Worm (Caenorhabditis elegans): ENCODE measurements around the gene clec-122.

The clec-122 gene

ce11 chrII:3113289-3113688 lies 7.4 kb downstream of the clec-122 start:
- TF ChIP-seq nhr-28 (tag; optimal IDR thresholded peaks at IDR 0.05) (no peak), D1046.2 (GFP tag; IDR thresholded peaks at IDR 0.05) (no peak), unc-130 (GFP tag; optimal IDR thresholded peaks at IDR 0.05) (no peak), spr-3 (GFP tag; optimal IDR thresholded peaks at IDR 0.05) (no peak), spr-1 (tag; optimal IDR thresholded peaks at IDR 0.05) (no peak), set-16 (GFP tag; IDR thresholded peaks at IDR 0.05) (peak; percentile 88), snpc-4 (tag; optimal IDR thresholded peaks at IDR 0.05) (peak; percentile 53), ama-1 (optimal IDR thresholded peaks at IDR 0.05) (no peak), aly-2 (tag; optimal IDR thresholded peaks at IDR 0.05) (no peak), pha-4 (GFP tag; IDR thresholded peaks at IDR 0.05) (peak; percentile 22; the same call in 1 of the 2 replicates), pha-4 (tag; optimal IDR thresholded peaks at IDR 0.05) (no peak), skn-1 (tag; optimal IDR thresholded peaks at IDR 0.05) (no peak)

- TF ChIP-seq Y5F2A.4 (GFP tag; optimal IDR thresholded peaks at IDR 0.05): no peak
- TF ChIP-seq fos-1 (tag; optimal IDR thresholded peaks at IDR 0.05): no peak
- TF ChIP-seq dmd-8 (GFP tag; IDR thresholded peaks at IDR 0.05): no peak
- TF ChIP-seq nhr-25 (tag; optimal IDR thresholded peaks at IDR 0.05; ENCODE audit: borderline replicate concordance, insufficient read depth): no peak
- no peak for TF ChIP-seq mep-1 (tag; optimal IDR thresholded peaks at IDR 0.05)
- no peak for TF ChIP-seq sdz-12 (GFP tag; optimal IDR thresholded peaks at IDR 0.05)
- TF ChIP-seq jun-1 (tag; optimal IDR thresholded peaks at IDR 0.05): no peak
- TF ChIP-seq daf-8 (GFP tag; IDR thresholded peaks at IDR 0.05): no peak
- TF ChIP-seq dmd-6 (GFP tag; IDR thresholded peaks at IDR 0.05): no peak
- TF ChIP-seq pha-4 (GFP tag; IDR thresholded peaks at IDR 0.05): no peak
- no peak for TF ChIP-seq pha-4 (tag; optimal IDR thresholded peaks at IDR 0.05)
- no peak for TF ChIP-seq ZK337.2 (GFP tag; IDR thresholded peaks at IDR 0.05)
- no peak for TF ChIP-seq rbr-2 (tag; optimal IDR thresholded peaks at IDR 0.05)
Observed at ce11 chrII:3113934-3114333, 8.1 kb downstream of the clec-122 start, which contains the start of gene clec-123. Gene clec-123 (plus strand): TSS chrII:3114234.

ce11 chrII:3117471-3117870 lies 11.6 kb downstream of the clec-122 start, which contains the start of gene T10D4.7:
Gene T10D4.7 (plus strand): TSS chrII:3117771.
- TF ChIP-seq nhr-102 (tag; optimal IDR thresholded peaks at IDR 0.05) (no peak), T26A8.4 (GFP tag; IDR thresholded peaks at IDR 0.05) (no peak), egl-27 (tag; optimal IDR thresholded peaks at IDR 0.05) (no peak), nhr-237 (tag; optimal IDR thresholded peaks at IDR 0.05) (no peak), ceh-20 (GFP tag; IDR thresholded peaks at IDR 0.05) (no peak), daf-16 (GFP tag; optimal IDR thresholded peaks at IDR 0.05) (no peak), daf-16 (tag; optimal IDR thresholded peaks at IDR 0.05) (no peak), pqm-1 (tag; optimal IDR thresholded peaks at IDR 0.05) (no peak), daf-12 (tag; optimal IDR thresholded peaks at IDR 0.05) (no peak), gei-8 (GFP tag; optimal IDR thresholded peaks at IDR 0.05) (no peak), lin-29 (GFP tag; IDR thresholded peaks at IDR 0.05) (no peak), dmd-8 (GFP tag; IDR thresholded peaks at IDR 0.05) (no peak), tag-97 (GFP tag; IDR thresholded peaks at IDR 0.05) (no peak), ces-1 (GFP tag; optimal IDR thresholded peaks at IDR 0.05) (no peak), ZK337.2 (GFP tag; IDR thresholded peaks at IDR 0.05) (no peak)

- TF ChIP-seq mep-1 (tag; optimal IDR thresholded peaks at IDR 0.05) (no peak), unc-130 (GFP tag; optimal IDR thresholded peaks at IDR 0.05) (no peak), rbr-2 (tag; optimal IDR thresholded peaks at IDR 0.05) (no peak), zfp-3 (GFP tag; conservative IDR thresholded peaks at IDR 0.05) (no peak), lin-29 (GFP tag; IDR thresholded peaks at IDR 0.05) (no peak), attf-4 (tag; optimal IDR thresholded peaks at IDR 0.05) (no peak), dve-1 (tag; optimal IDR thresholded peaks at IDR 0.05; ENCODE audit: insufficient read depth) (no peak), mes-2 (tag; optimal IDR thresholded peaks at IDR 0.05; ENCODE audit: poor library complexity, severe bottlenecking) (peak; percentile 47), nhr-48 (tag; optimal IDR thresholded peaks at IDR 0.05) (no peak), arid-1 (GFP tag; conservative IDR thresholded peaks at IDR 0.05) (no peak), spr-1 (tag; optimal IDR thresholded peaks at IDR 0.05) (no peak), zip-11 (GFP tag; IDR thresholded peaks at IDR 0.05) (no peak), nhr-6 (tag; optimal IDR thresholded peaks at IDR 0.05) (peak; percentile 0), duxl-1 (tag; optimal IDR thresholded peaks at IDR 0.05; ENCODE audit: poor library complexity) (no peak), R02D3.7 (tag; optimal IDR thresholded peaks at IDR 0.05) (no peak), Y75B8A.6 (GFP tag; IDR thresholded peaks at IDR 0.05) (no peak), dpl-1 (GFP tag; optimal IDR thresholded peaks at IDR 0.05) (peak; percentile 24), ceh-82 (tag; optimal IDR thresholded peaks at IDR 0.05) (no peak)
Observed at ce11 chrII:3118907-3119382, 13.1 kb downstream of the clec-122 start, which contains the start of gene T10D4.6. Gene T10D4.6 (plus strand): TSS chrII:3119332.

Measured in whole organism, L4 larva.